Worm (Caenorhabditis elegans): ENCODE data around the gene clh-4.
A peak's percentile ranks its signal among the peaks of the same experiment; 100 is the strongest.

ce11 chrX:4146798-4147543 is 46.6 kb upstream of the clh-4 start:
- TF ChIP-seq elt-2 (tag; optimal IDR thresholded peaks at IDR 0.05) (no peak), efl-1 (optimal IDR thresholded peaks at IDR 0.05) (no peak), efl-1 (GFP tag; optimal IDR thresholded peaks at IDR 0.05 in 1 of 2) (peak in 1 of 2 experiments; percentile 73), nhr-28 (tag; optimal IDR thresholded peaks at IDR 0.05) (no peak), tbx-2 (tag; optimal IDR thresholded peaks at IDR 0.05) (no peak), nhr-76 (tag; optimal IDR thresholded peaks at IDR 0.05) (no peak), hpl-2 (GFP tag; optimal IDR thresholded peaks at IDR 0.05) (no peak), nhr-11 (tag; optimal IDR thresholded peaks at IDR 0.05) (no peak), blmp-1 (tag; optimal IDR thresholded peaks at IDR 0.05) (no peak), ztf-4 (tag; optimal IDR thresholded peaks at IDR 0.05) (no peak), unc-62 (GFP tag; optimal IDR thresholded peaks at IDR 0.05) (no peak), mep-1 (tag; optimal IDR thresholded peaks at IDR 0.05) (no peak), pqm-1 (tag; optimal IDR thresholded peaks at IDR 0.05) (no peak), ama-1 (optimal IDR thresholded peaks at IDR 0.05) (no peak), lin-13 (GFP tag; optimal IDR thresholded peaks at IDR 0.05) (no peak)

Measured in whole organism, L1 larva.